Worm (Caenorhabditis elegans): ENCODE measurements around the gene kap-1.

kap-1 gene

DNA sequence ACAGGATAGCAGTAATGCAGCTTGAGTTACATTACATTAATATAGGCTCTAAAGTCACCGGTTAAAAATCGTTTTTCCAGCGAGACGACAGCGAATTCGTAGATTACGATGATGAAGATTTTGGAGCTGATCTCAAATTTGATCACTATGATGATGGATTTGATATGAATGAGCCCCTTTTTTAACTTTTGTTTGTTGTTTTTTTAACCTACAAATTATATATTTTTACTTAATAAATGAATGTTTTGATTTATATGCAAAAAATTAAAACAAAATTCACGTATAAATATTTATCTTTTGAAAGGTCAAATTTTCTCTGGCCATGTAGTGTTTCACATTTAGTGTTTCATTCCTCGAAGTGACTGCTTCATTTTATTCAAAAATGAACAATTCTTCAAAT, 4.8 kb downstream of the kap-1 start, which contains the start of gene F08F8.6:
Gene F08F8.6 (plus strand): TSS at position 301 of the 400 bp plus-strand sequence.
- TF ChIP-seq pes-1 (GFP tag; IDR thresholded peaks at IDR 0.05) (no peak), flt-1 (GFP tag; IDR thresholded peaks at IDR 0.05) (no peak), ceh-36 (tag; optimal IDR thresholded peaks at IDR 0.05) (no peak), sea-1 (GFP tag; conservative IDR thresholded peaks at IDR 0.05) (no peak), hmg-4 (GFP tag; optimal IDR thresholded peaks at IDR 0.05) (no peak), ama-1 (optimal IDR thresholded peaks at IDR 0.05) (no peak), tra-4 (tag; optimal IDR thresholded peaks at IDR 0.05) (no peak), ets-7 (tag; optimal IDR thresholded peaks at IDR 0.05) (no peak), hnd-1 (tag; optimal IDR thresholded peaks at IDR 0.05) (no peak), ceh-13 (GFP tag; optimal IDR thresholded peaks at IDR 0.05) (no peak), scrt-1 (GFP tag; IDR thresholded peaks at IDR 0.05) (no peak), F13C5.2 (tag; optimal IDR thresholded peaks at IDR 0.05) (no peak), hmbx-1 (tag; optimal IDR thresholded peaks at IDR 0.05) (no peak), aly-1 (tag; optimal IDR thresholded peaks at IDR 0.05) (no peak), tbx-37 (GFP tag; conservative IDR thresholded peaks at IDR 0.05) (no peak), B0310.2 (tag; optimal IDR thresholded peaks at IDR 0.05) (no peak), tbx-11 (GFP tag; IDR thresholded peaks at IDR 0.05) (no peak)

DNA sequence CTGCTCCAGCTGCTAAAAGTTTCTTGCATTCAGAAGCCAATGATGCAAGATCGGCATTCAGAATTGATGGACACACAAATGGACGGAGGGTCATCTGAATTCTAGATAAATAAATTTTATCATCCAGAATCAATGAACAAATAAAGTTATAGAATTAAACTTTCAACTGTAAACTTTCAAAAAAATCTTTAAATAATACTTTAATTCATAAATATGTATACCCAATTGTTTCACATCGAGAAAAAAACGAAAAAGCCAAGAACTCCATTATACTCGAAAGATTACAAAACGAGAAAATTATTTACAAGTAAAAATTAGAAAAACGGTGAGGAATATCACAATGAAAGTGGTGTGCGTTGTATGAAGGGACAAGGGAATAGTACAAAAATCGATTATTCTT, 8.4 kb downstream of the kap-1 start, which contains the start of gene F08F8.7:
Gene F08F8.7 (minus strand): TSS at position 101 of the 400 bp plus-strand sequence.
- no peak for TF ChIP-seq B0310.2 (tag; optimal IDR thresholded peaks at IDR 0.05)
- no peak for TF ChIP-seq hnd-1 (tag; optimal IDR thresholded peaks at IDR 0.05)
- no peak for TF ChIP-seq aly-1 (tag; optimal IDR thresholded peaks at IDR 0.05)
- no peak for TF ChIP-seq hmg-4 (GFP tag; optimal IDR thresholded peaks at IDR 0.05)
- no peak for TF ChIP-seq pes-1 (GFP tag; IDR thresholded peaks at IDR 0.05)
- TF ChIP-seq tbx-11 (GFP tag; IDR thresholded peaks at IDR 0.05), result no peak
- TF ChIP-seq flt-1 (GFP tag; IDR thresholded peaks at IDR 0.05), result no peak
- TF ChIP-seq ceh-13 (GFP tag; optimal IDR thresholded peaks at IDR 0.05), result no peak
- no peak for TF ChIP-seq ama-1 (optimal IDR thresholded peaks at IDR 0.05)
- TF ChIP-seq tra-4 (tag; optimal IDR thresholded peaks at IDR 0.05), result no peak
- TF ChIP-seq tbx-37 (GFP tag; conservative IDR thresholded peaks at IDR 0.05), result no peak
- no peak for TF ChIP-seq ceh-36 (tag; optimal IDR thresholded peaks at IDR 0.05)
- TF ChIP-seq ets-7 (tag; optimal IDR thresholded peaks at IDR 0.05), result no peak
- no peak for TF ChIP-seq sea-1 (GFP tag; conservative IDR thresholded peaks at IDR 0.05)
- no peak for TF ChIP-seq hmbx-1 (tag; optimal IDR thresholded peaks at IDR 0.05)

DNA sequence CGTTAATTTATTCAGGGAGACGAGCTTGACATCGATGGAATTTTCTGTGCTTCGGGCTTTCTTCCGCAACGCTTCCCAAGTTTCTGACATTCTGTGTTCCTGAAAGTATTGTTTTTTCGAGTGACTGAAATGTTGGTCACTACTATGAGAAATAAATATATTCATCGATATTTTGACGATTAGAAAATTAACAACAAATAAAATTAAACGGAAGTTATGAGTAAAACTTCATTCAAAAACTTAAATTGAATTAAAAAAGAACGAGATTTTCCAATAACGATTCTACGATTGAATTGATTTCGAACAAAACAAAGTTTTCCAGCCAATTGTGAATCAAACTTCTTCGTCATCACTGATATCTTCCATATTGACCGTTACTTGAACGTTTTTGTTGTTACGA, 10.4 kb downstream of the kap-1 start, which contains the start of gene gos-28:
Gene gos-28 (minus strand): TSS at position 101 of the 400 bp plus-strand sequence.
- TF ChIP-seq ets-7 (tag; optimal IDR thresholded peaks at IDR 0.05), result no peak
- TF ChIP-seq ama-1 (optimal IDR thresholded peaks at IDR 0.05), result no peak
- TF ChIP-seq flt-1 (GFP tag; IDR thresholded peaks at IDR 0.05), result no peak
- TF ChIP-seq tra-4 (tag; optimal IDR thresholded peaks at IDR 0.05), result no peak
- TF ChIP-seq hmbx-1 (tag; optimal IDR thresholded peaks at IDR 0.05), result no peak
- TF ChIP-seq tbx-37 (GFP tag; conservative IDR thresholded peaks at IDR 0.05), result no peak
- no peak for TF ChIP-seq aly-1 (tag; optimal IDR thresholded peaks at IDR 0.05)
- no peak for TF ChIP-seq ceh-13 (GFP tag; optimal IDR thresholded peaks at IDR 0.05)
- TF ChIP-seq tbx-11 (GFP tag; IDR thresholded peaks at IDR 0.05), result no peak
- no peak for TF ChIP-seq pes-1 (GFP tag; IDR thresholded peaks at IDR 0.05)
- TF ChIP-seq ceh-36 (tag; optimal IDR thresholded peaks at IDR 0.05), result no peak
- TF ChIP-seq hnd-1 (tag; optimal IDR thresholded peaks at IDR 0.05), result no peak
- TF ChIP-seq B0310.2 (tag; optimal IDR thresholded peaks at IDR 0.05), result no peak

DNA sequence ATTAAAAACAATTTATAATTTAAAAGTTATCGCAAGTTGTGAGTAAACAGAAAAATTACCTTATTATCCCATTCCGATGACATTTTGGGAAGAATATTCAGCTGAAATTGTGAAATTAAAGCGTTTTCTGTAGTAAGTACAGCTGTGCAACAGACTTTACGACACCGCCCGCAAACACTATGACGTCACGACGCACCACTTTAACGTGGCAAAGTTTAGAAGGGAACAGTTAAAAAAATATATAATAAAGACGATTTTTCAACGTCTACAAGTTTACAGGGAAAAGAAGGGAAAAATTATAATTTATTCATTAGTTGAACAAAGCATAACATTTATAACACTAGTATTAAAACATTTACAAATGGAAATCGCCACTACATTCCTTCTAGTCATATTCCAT, 15.2 kb downstream of the kap-1 start, which contains the start of gene F08F8.9:
Gene F08F8.9 (minus strand): TSS at position 101 of the 400 bp plus-strand sequence.
- TF ChIP-seq tbx-11 (GFP tag; IDR thresholded peaks at IDR 0.05), result no peak
- no peak for TF ChIP-seq pes-1 (GFP tag; IDR thresholded peaks at IDR 0.05)
- TF ChIP-seq ceh-13 (GFP tag; optimal IDR thresholded peaks at IDR 0.05), result no peak
- TF ChIP-seq B0310.2 (tag; optimal IDR thresholded peaks at IDR 0.05), result no peak
- no peak for TF ChIP-seq tra-4 (tag; optimal IDR thresholded peaks at IDR 0.05)
- TF ChIP-seq F13C5.2 (tag; optimal IDR thresholded peaks at IDR 0.05), result no peak
- no peak for TF ChIP-seq tbx-37 (GFP tag; conservative IDR thresholded peaks at IDR 0.05)
- TF ChIP-seq hnd-1 (tag; optimal IDR thresholded peaks at IDR 0.05), result no peak
- TF ChIP-seq aly-1 (tag; optimal IDR thresholded peaks at IDR 0.05), result no peak
- no peak for TF ChIP-seq ama-1 (optimal IDR thresholded peaks at IDR 0.05)
- no peak for TF ChIP-seq ceh-36 (tag; optimal IDR thresholded peaks at IDR 0.05)
- no peak for TF ChIP-seq hmbx-1 (tag; optimal IDR thresholded peaks at IDR 0.05)
- no peak for TF ChIP-seq ets-7 (tag; optimal IDR thresholded peaks at IDR 0.05)
- no peak for TF ChIP-seq scrt-1 (GFP tag; IDR thresholded peaks at IDR 0.05)
- no peak for TF ChIP-seq hmg-4 (GFP tag; optimal IDR thresholded peaks at IDR 0.05)
- TF ChIP-seq flt-1 (GFP tag; IDR thresholded peaks at IDR 0.05), result no peak

DNA sequence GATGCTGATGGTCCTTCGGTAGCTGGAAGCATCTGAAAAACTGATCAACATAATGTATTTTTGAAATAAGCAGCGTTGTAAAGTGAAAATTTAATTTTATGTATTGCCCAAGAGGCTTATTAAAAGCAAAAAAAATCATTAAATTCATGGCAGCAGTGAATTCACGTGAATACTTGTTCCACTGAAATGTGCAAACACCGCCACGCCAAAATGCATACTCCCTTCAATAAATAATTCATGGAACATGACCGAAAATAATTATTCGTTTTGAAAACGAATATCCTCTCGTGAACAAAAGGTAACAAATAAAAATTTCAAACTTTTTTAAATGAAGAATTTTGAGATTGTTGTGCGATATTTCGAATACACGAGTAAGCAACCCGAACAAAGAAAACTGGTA, 18.7 kb downstream of the kap-1 start, which contains the start of gene F08F8.10:
Gene F08F8.10 (minus strand): TSS at position 38 of the 400 bp plus-strand sequence.
- no peak for TF ChIP-seq F13C5.2 (tag; optimal IDR thresholded peaks at IDR 0.05)
- no peak for TF ChIP-seq flt-1 (GFP tag; IDR thresholded peaks at IDR 0.05)
- TF ChIP-seq sea-1 (GFP tag; conservative IDR thresholded peaks at IDR 0.05), result no peak
- TF ChIP-seq ceh-13 (GFP tag; optimal IDR thresholded peaks at IDR 0.05), result no peak
- TF ChIP-seq ceh-36 (tag; optimal IDR thresholded peaks at IDR 0.05), result no peak
- no peak for TF ChIP-seq hnd-1 (tag; optimal IDR thresholded peaks at IDR 0.05)
- no peak for TF ChIP-seq hmg-4 (GFP tag; optimal IDR thresholded peaks at IDR 0.05)
- no peak for TF ChIP-seq scrt-1 (GFP tag; IDR thresholded peaks at IDR 0.05)
- no peak for TF ChIP-seq aly-1 (tag; optimal IDR thresholded peaks at IDR 0.05)
- TF ChIP-seq tbx-11 (GFP tag; IDR thresholded peaks at IDR 0.05), result no peak
- no peak for TF ChIP-seq tra-4 (tag; optimal IDR thresholded peaks at IDR 0.05)
- no peak for TF ChIP-seq ets-7 (tag; optimal IDR thresholded peaks at IDR 0.05)
- no peak for TF ChIP-seq pes-1 (GFP tag; IDR thresholded peaks at IDR 0.05)
- no peak for TF ChIP-seq hmbx-1 (tag; optimal IDR thresholded peaks at IDR 0.05)
- TF ChIP-seq B0310.2 (tag; optimal IDR thresholded peaks at IDR 0.05), result no peak

DNA sequence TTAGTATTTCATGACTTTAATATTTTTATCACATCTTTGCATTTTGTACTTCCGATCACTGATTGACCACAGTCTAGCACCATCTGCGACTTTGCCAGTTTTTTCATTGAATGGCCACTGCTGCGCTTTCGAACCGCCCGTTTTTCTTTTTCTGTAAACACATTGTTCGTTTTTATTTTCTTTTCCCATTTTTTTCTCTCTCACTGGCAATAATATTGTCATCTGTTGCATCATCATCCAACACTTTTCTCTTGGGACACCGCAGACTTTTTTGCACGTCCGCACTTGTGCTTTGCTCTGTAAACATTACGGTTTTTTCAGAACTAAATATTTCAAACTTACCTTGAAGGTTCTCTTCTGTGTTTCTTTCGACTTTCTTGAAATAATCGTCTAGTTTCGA, 20.0 kb downstream of the kap-1 start:
- TF ChIP-seq scrt-1 (GFP tag; IDR thresholded peaks at IDR 0.05) (no peak), pes-1 (GFP tag; IDR thresholded peaks at IDR 0.05) (no peak), hmg-4 (GFP tag; optimal IDR thresholded peaks at IDR 0.05) (no peak), ceh-13 (GFP tag; optimal IDR thresholded peaks at IDR 0.05) (no peak), hmbx-1 (tag; optimal IDR thresholded peaks at IDR 0.05) (no peak), tbx-11 (GFP tag; IDR thresholded peaks at IDR 0.05) (no peak), ets-7 (tag; optimal IDR thresholded peaks at IDR 0.05) (no peak), F13C5.2 (tag; optimal IDR thresholded peaks at IDR 0.05) (no peak), tbx-37 (GFP tag; conservative IDR thresholded peaks at IDR 0.05) (no peak), hnd-1 (tag; optimal IDR thresholded peaks at IDR 0.05) (no peak), ama-1 (optimal IDR thresholded peaks at IDR 0.05) (no peak), tra-4 (tag; optimal IDR thresholded peaks at IDR 0.05) (no peak), flt-1 (GFP tag; IDR thresholded peaks at IDR 0.05) (no peak), sea-1 (GFP tag; conservative IDR thresholded peaks at IDR 0.05) (no peak), ceh-36 (tag; optimal IDR thresholded peaks at IDR 0.05) (no peak), B0310.2 (tag; optimal IDR thresholded peaks at IDR 0.05) (no peak), aly-1 (tag; optimal IDR thresholded peaks at IDR 0.05) (no peak)

Measured in whole organism, early embryonic.